Fruit fly (Drosophila melanogaster): ENCODE results near the gene crb.

crb gene

DNA sequence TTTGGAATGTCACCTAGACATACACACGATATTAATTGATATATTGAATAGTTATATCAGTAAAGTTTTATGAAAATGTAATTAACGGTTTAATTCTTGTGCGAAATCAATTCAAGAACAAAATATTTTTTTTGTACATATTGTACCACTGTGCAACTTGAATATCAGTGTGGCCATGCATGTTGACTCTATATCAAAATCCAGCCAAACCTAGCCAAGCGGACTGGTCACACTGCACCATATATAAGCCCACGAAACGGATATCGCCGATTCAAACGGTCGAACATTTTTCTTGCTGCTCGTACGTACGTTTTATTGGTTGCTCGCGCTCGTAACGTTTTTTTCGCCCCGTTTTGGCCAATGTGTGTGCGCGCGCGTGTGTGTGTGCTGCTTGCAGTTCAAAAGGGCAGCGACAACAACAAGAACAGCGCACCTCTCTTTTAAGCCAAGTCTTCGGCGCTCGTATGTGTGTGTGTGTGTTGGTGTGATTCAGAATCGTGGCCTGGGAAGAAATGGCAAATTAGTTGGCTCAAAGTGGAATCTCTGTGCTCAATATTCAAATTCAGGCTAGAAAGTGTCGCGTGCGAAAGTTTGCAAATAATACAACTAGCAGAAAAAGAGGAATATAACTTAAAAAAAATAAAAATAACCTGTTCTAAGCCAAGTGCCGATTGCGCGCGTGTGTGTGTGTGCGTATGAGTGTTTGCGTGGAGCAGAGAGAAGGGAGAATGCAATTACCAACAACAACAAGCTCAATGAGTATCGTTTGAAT, at the start of gene crb (continued):
- TF ChIP-seq CG14441 (GFP tag; IDR thresholded peaks at IDR 0.05) (peak; percentile 40; the same call in 1 of the 2 replicates), sd (tag; optimal IDR thresholded peaks at IDR 0.05) (peak; percentile 56), CG13894 (tag; optimal IDR thresholded peaks at IDR 0.05) (peak; percentile 75), exex (tag; optimal IDR thresholded peaks at IDR 0.05) (peak; percentile 23), D (optimal IDR thresholded peaks at IDR 0.05) (no peak), D (GFP tag; optimal IDR thresholded peaks at IDR 0.05) (no peak), tx (GFP tag; optimal IDR thresholded peaks at IDR 0.05) (no peak), ATbp (GFP tag; optimal IDR thresholded peaks at IDR 0.05) (no peak), jigr1 (GFP tag; IDR thresholded peaks at IDR 0.05) (no peak), Jarid2 (GFP tag; optimal IDR thresholded peaks at IDR 0.05) (peak; percentile 94), CG6654 (GFP tag; optimal IDR thresholded peaks at IDR 0.05) (no peak), bcd (GFP tag; optimal IDR thresholded peaks at IDR 0.05) (peak; percentile 22), Pdp1 (GFP tag; optimal IDR thresholded peaks at IDR 0.05) (peak; percentile 55 to 85), ftz-f1 (GFP tag; optimal IDR thresholded peaks at IDR 0.05) (peak; percentile 45), CG5953 (GFP tag; IDR thresholded peaks at IDR 0.05) (0 out of 2 replicates have a peak, but pooled peaks have one; percentile 32), CG15269 (tag; optimal IDR thresholded peaks at IDR 0.05) (peak; percentile 60), kah (GFP tag; optimal IDR thresholded peaks at IDR 0.05) (no peak), cas (GFP tag; IDR thresholded peaks at IDR 0.05) (no peak), unpg (GFP tag; optimal IDR thresholded peaks at IDR 0.05) (peak; percentile 65), abd-A (tag; optimal IDR thresholded peaks at IDR 0.05) (no peak), CG4282 (GFP tag; optimal IDR thresholded peaks at IDR 0.05) (peak; percentile 94), dysf (GFP tag; IDR thresholded peaks at IDR 0.05) (peak; percentile 48; the same call in 2 of the 3 replicates), vfl (GFP tag; optimal IDR thresholded peaks at IDR 0.05) (peak; percentile 26), Ptx1 (GFP tag; IDR thresholded peaks at IDR 0.05) (peak; percentile 50), CG33213 (GFP tag; optimal IDR thresholded peaks at IDR 0.05) (peak; percentile 65), CG6272 (GFP tag; IDR thresholded peaks at IDR 0.05) (0 out of 2 replicates have a peak, but pooled peaks have one; percentile 22), CG3995 (GFP tag; optimal IDR thresholded peaks at IDR 0.05) (no peak), odd (GFP tag; optimal IDR thresholded peaks at IDR 0.05) (peak; percentile 43), HmgZ (tag; optimal IDR thresholded peaks at IDR 0.05) (peak; percentile 83), CG17568 (GFP tag; optimal IDR thresholded peaks at IDR 0.05) (peak; percentile 36), CG8924 (tag; optimal IDR thresholded peaks at IDR 0.05) (peak; percentile 33), CG15479 (GFP tag; optimal IDR thresholded peaks at IDR 0.05) (peak; percentile 21), Dbx (GFP tag; IDR thresholded peaks at IDR 0.05) (peak; percentile 68; the same call in 2 of the 3 replicates), CG31224 (GFP tag; IDR thresholded peaks at IDR 0.05) (no peak), ac (GFP tag; optimal IDR thresholded peaks at IDR 0.05) (no peak), knrl (GFP tag; IDR thresholded peaks at IDR 0.05; ENCODE audit: partially characterized antibody) (no peak; the same call in 1 of the 3 replicates), CG15514 (GFP tag; optimal IDR thresholded peaks at IDR 0.05) (peak; percentile 65), Fer2 (tag; optimal IDR thresholded peaks at IDR 0.05) (no peak), CG14014 (GFP tag; IDR thresholded peaks at IDR 0.05) (no peak), CG32532 (GFP tag; IDR thresholded peaks at IDR 0.05) (peak; percentile 64), Ssrp (tag; optimal IDR thresholded peaks at IDR 0.05) (no peak), CG10462 (GFP tag; optimal IDR thresholded peaks at IDR 0.05) (peak; percentile 0), bbx (GFP tag; IDR thresholded peaks at IDR 0.05; ENCODE audit: partially characterized antibody) (peak; percentile 77), sug (tag; optimal IDR thresholded peaks at IDR 0.05) (peak; percentile 62), ap (GFP tag; IDR thresholded peaks at IDR 0.05) (no peak), bsh (GFP tag; optimal IDR thresholded peaks at IDR 0.05) (peak in 1 of 2 experiments; percentile 32), schlank (tag; optimal IDR thresholded peaks at IDR 0.05) (peak; percentile 10), Poxn (GFP tag; IDR thresholded peaks at IDR 0.05) (no peak), eyg (GFP tag; optimal IDR thresholded peaks at IDR 0.05) (peak; percentile 2)

Data from whole organism, embryonic.